Worm (Caenorhabditis elegans): ENCODE results near the gene F54D10.9.

- TF ChIP-seq ztf-23 (GFP tag; IDR thresholded peaks at IDR 0.05): no peak
- no peak for TF ChIP-seq flt-1 (GFP tag; IDR thresholded peaks at IDR 0.05)
Measured at ce11 chrII:3878330-3878729, 46.0 kb upstream of the F54D10.9 start, which contains the start of gene srh-250.
